Worm (Caenorhabditis elegans): ENCODE results near the gene mrpl-45.
A peak's percentile ranks its signal among the peaks of the same experiment; 100 is the strongest.

mrpl-45 gene

DNA sequence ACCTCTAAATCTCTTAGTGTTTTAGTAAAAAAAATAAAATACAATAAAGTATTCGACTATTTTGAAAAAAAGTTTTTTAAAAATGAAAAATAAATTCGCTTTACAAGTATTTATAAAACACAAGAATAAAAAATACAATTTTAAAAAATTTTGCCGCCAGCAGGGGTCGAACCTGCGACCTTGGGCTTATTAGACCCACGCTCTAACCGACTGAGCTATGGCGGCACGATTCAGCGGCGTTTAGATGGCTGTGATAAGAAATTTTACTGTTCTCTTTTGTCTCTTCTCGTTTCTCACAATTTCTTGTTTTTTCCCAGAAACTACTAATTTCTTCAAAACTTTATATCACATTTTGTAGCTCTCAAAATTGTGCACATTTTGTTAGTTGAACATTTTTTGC lies 38.6 kb downstream of the mrpl-45 start (continued):
- TF ChIP-seq Y75B8A.6 (GFP tag; IDR thresholded peaks at IDR 0.05) (no peak), F10B5.3 (tag; optimal IDR thresholded peaks at IDR 0.05) (no peak), ceh-28 (tag; optimal IDR thresholded peaks at IDR 0.05) (no peak), lir-3 (tag; optimal IDR thresholded peaks at IDR 0.05) (no peak), hmg-1.1 (GFP tag; IDR thresholded peaks at IDR 0.05) (0 out of 2 replicates have a peak, but pooled peaks have one; percentile 15), arid-1 (GFP tag; conservative IDR thresholded peaks at IDR 0.05) (no peak), zfp-2 (tag; optimal IDR thresholded peaks at IDR 0.05) (no peak), daf-16 (GFP tag; optimal IDR thresholded peaks at IDR 0.05) (peak in 1 of 2 experiments; percentile 19), daf-16 (tag; optimal IDR thresholded peaks at IDR 0.05) (no peak), spr-3 (GFP tag; optimal IDR thresholded peaks at IDR 0.05) (no peak), ceh-32 (tag; optimal IDR thresholded peaks at IDR 0.05; ENCODE audit: poor library complexity) (no peak)

DNA sequence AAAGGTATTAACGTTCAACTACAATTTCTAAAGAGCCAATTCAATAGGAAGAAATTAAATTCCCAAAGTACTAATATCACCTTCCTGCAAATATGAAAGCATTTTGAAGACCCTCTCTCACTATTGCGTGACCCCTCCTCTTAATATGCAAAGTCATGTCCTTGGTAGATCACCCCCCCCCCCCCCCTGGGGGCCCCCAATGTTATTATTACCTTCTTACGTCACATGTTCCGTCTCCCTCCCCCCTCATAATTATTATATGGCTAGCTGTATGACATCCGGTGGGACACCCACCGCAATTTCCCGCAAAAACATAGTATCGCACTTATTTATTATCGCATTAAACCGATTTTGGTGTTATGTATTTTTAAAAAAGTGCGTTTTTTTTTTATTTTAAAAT lies 39.9 kb downstream of the mrpl-45 start:
- TF ChIP-seq ces-1 (GFP tag; optimal IDR thresholded peaks at IDR 0.05) (no peak), Y75B8A.6 (GFP tag; IDR thresholded peaks at IDR 0.05) (no peak)

DNA sequence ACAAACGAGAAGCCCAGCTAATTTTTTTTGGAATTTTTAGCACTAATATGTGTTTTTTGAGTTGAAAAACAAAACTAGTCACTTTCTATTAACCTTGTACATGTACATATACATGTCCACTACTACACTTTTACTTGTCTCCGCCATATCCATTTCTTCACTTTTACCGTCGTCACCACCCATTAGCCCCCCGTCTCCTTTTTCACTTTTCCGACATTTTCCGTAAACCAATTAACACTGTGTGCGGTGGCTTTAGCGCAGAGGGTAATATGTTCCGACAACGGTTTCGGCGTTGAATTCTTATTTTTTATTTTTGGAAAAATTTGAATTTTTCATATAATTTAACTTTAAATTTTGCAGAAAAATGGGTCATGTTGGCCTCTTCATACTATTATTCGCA lies 50.1 kb downstream of the mrpl-45 start, which contains the start of gene cdh-12:
cdh-12 (plus strand) TSS at position 365 of the 400 bp plus-strand sequence.
- TF ChIP-seq aha-1 (tag) (peak; percentile 16), saeg-2 (GFP tag; IDR thresholded peaks at IDR 0.05) (no peak), Y105C5A.15 (GFP tag; IDR thresholded peaks at IDR 0.05) (no peak), unc-130 (GFP tag; optimal IDR thresholded peaks at IDR 0.05) (no peak)

DNA sequence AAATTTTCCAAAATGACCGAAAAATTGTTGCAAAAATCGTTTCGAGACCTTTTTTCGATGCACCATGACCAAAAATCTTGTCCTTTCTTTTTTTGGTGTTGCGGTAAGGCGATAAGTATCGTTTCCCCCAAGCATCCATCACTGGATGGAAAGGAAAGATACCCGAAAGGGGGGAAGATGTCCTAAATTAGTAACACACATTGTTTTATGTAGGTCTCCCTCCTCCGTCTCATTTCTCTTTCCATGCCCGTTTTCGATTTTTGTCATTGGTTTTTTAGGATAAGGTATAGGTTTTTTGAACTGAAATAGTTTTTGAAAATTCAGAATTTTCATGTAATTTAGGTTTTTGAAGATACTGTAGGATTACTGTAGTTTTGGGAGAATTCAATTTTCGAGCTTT lies 52.3 kb downstream of the mrpl-45 start:
- TF ChIP-seq nhr-6 (tag; optimal IDR thresholded peaks at IDR 0.05) (no peak), lin-15B (tag; optimal IDR thresholded peaks at IDR 0.05) (no peak), ceh-20 (GFP tag; IDR thresholded peaks at IDR 0.05) (no peak), daf-12 (tag; optimal IDR thresholded peaks at IDR 0.05) (no peak), pqm-1 (tag; optimal IDR thresholded peaks at IDR 0.05) (no peak), dpl-1 (GFP tag; optimal IDR thresholded peaks at IDR 0.05) (no peak)

DNA sequence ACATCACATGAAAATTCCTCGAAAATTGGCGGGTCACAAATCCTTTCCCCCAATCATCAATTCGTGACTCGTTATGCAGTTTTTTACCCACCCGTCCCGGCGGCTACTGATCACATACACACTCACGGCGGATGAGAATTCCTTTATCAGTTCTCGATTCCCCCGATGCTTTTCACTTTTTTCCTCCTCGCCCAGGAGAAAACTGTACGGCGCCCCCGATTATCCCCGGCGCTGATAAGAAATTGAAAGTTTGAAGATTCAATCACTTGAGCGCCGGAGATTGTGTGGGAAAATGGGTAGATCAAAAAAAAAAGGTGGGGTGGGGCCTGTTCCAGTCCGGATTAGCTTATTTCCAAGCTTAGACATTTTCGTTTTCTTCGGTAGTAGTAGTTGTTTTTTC lies 53.9 kb downstream of the mrpl-45 start:
- no peak for TF ChIP-seq snpc-1.2 (GFP tag; IDR thresholded peaks at IDR 0.05)
- TF ChIP-seq ama-1 (optimal IDR thresholded peaks at IDR 0.05) = no peak
- no peak for TF ChIP-seq duxl-1 (tag; optimal IDR thresholded peaks at IDR 0.05; ENCODE audit: poor library complexity)
- no peak for TF ChIP-seq zip-11 (GFP tag; IDR thresholded peaks at IDR 0.05)
- no peak for TF ChIP-seq T20F7.1 (GFP tag; optimal IDR thresholded peaks at IDR 0.05)
- TF ChIP-seq fos-1 (tag; optimal IDR thresholded peaks at IDR 0.05) = no peak
- TF ChIP-seq mdt-29 (GFP tag; IDR thresholded peaks at IDR 0.05) = no peak
- no peak for TF ChIP-seq daf-8 (GFP tag; IDR thresholded peaks at IDR 0.05)
- TF ChIP-seq ZK337.2 (GFP tag; IDR thresholded peaks at IDR 0.05) = no peak
- no peak for TF ChIP-seq ceh-32 (tag; optimal IDR thresholded peaks at IDR 0.05; ENCODE audit: poor library complexity)
- TF ChIP-seq ceh-62 (tag; optimal IDR thresholded peaks at IDR 0.05) = no peak
- no peak for TF ChIP-seq madf-5 (GFP tag; IDR thresholded peaks at IDR 0.05)
- no peak for TF ChIP-seq madf-9 (GFP tag; conservative IDR thresholded peaks at IDR 0.05)
- TF ChIP-seq hlh-11 (tag; optimal IDR thresholded peaks at IDR 0.05) = peak; percentile 19
- TF ChIP-seq mxl-3 (GFP tag; optimal IDR thresholded peaks at IDR 0.05) = peak; percentile 35

Data from whole organism, L4 larva.